Worm (Caenorhabditis elegans) whole organism, L2 larva: Measurements from ENCODE around the gene C17E7.9.
A peak's percentile ranks its signal among the peaks of the same experiment; 100 is the strongest.

Experiments used
- C34F6.9 ChIP-seq: fragments of 150-350 bp; optimal IDR thresholded peaks from 2 replicates; lab custom pipeline; 2014; ENCODE audit warnings: missing biosample characterization, missing genetic modification characterization
- F13H6.1 ChIP-seq: sonication (generic microtip); optimal IDR thresholded peaks from 2 replicates; lab custom pipeline; 2016; ENCODE audit warnings: missing genetic modification characterization, missing compliant biosample characterization
- R02D3.7 ChIP-seq: fragments of 150-350 bp; optimal IDR thresholded peaks from 2 replicates; lab custom pipeline; 2014; ENCODE audit warnings: missing biosample characterization, missing genetic modification characterization
- Y55F3AM.14 ChIP-seq: fragments of 200-800 bp; sonication (Bioruptor generic); optimal IDR thresholded peaks from 2 replicates; lab custom pipeline; 2018; ENCODE audit warnings: mild to moderate bottlenecking, missing genetic modification characterization, missing compliant biosample characterization
- ZK546.5 ChIP-seq: sonication (generic microtip); optimal IDR thresholded peaks from 2 replicates; lab custom pipeline; 2017; ENCODE audit warnings: missing biosample characterization, missing genetic modification characterization
- alr-1 ChIP-seq: fragments of 150-350 bp; optimal IDR thresholded peaks from 2 replicates; lab custom pipeline; 2014; ENCODE audit warnings: missing biosample characterization, missing genetic modification characterization
- aly-2 ChIP-seq: fragments of 150-350 bp; optimal IDR thresholded peaks from 2 replicates; lab custom pipeline; 2014; ENCODE audit warnings: missing biosample characterization, missing genetic modification characterization
- ama-1 ChIP-seq: fragments of 150-350 bp; optimal IDR thresholded peaks from 2 replicates; lab custom pipeline; 2018; ENCODE audit warnings: inconsistent platforms
- blmp-1 ChIP-seq: sonication (generic microtip); optimal IDR thresholded peaks from 2 replicates; lab custom pipeline; 2017; ENCODE audit warnings: missing genetic modification characterization, mild to moderate bottlenecking, missing compliant biosample characterization, antibody characterized with exemption, moderate library complexity; ENCODE audit not compliant: insufficient read depth
- ceh-16 ChIP-seq: fragments of 150-350 bp; optimal IDR thresholded peaks from 2 replicates; lab custom pipeline; 2014; ENCODE audit warnings: missing biosample characterization, missing genetic modification characterization
- ceh-82 ChIP-seq: fragments of 150-350 bp; optimal IDR thresholded peaks from 2 replicates; lab custom pipeline; 2014; ENCODE audit warnings: missing biosample characterization, missing genetic modification characterization
- crh-2 ChIP-seq: sonication (generic microtip); optimal IDR thresholded peaks from 2 replicates; lab custom pipeline; 2017; ENCODE audit warnings: missing biosample characterization, missing genetic modification characterization
- dmd-4 ChIP-seq: sonication (generic microtip); optimal IDR thresholded peaks from 2 replicates; lab custom pipeline; 2017; ENCODE audit warnings: missing biosample characterization, missing genetic modification characterization
- egl-27 ChIP-seq: sonication (generic microtip); optimal IDR thresholded peaks from 3 replicates; lab custom pipeline; 2017; ENCODE audit warnings: missing biosample characterization, missing genetic modification reagents, missing genetic modification characterization
- fos-1 ChIP-seq: fragments of 150-350 bp; optimal IDR thresholded peaks from 2 replicates; lab custom pipeline; 2014; ENCODE audit warnings: missing biosample characterization, missing genetic modification characterization
- gmeb-1 ChIP-seq: fragments of 150-350 bp; optimal IDR thresholded peaks from 2 replicates; lab custom pipeline; 2014; ENCODE audit warnings: missing biosample characterization, missing genetic modification characterization
- lin-13 ChIP-seq: fragments of 150-350 bp; optimal IDR thresholded peaks from 2 replicates; lab custom pipeline; 2014; ENCODE audit warnings: missing biosample characterization, missing genetic modification reagents, missing genetic modification characterization
- lin-39 ChIP-seq: fragments of 150-350 bp; optimal IDR thresholded peaks from 2 replicates; lab custom pipeline; 2014; ENCODE audit warnings: missing biosample characterization, missing genetic modification reagents, missing genetic modification characterization
- lsy-2 ChIP-seq, 2 experiments: fragments of 150-350 bp in 1 of 2; sonication (generic microtip) in 1 of 2; optimal IDR thresholded peaks; 2 replicates each; lab custom pipeline; 2014 to 2017; ENCODE audit warnings: missing biosample characterization in 2 of 2, missing genetic modification characterization in 2 of 2
- mab-5 ChIP-seq: fragments of 150-350 bp; optimal IDR thresholded peaks from 2 replicates; lab custom pipeline; 2014; ENCODE audit warnings: missing biosample characterization, missing genetic modification characterization
- mbf-1 ChIP-seq: sonication (generic microtip); optimal IDR thresholded peaks from 2 replicates; lab custom pipeline; 2017; ENCODE audit warnings: missing biosample characterization, missing genetic modification characterization
- mdl-1 ChIP-seq, 2 experiments: fragments of 150-350 bp in 1 of 2; sonication (generic microtip) in 1 of 2; optimal IDR thresholded peaks; 2 replicates each; lab custom pipeline; 2017; ENCODE audit warnings: missing biosample characterization in 2 of 2, missing genetic modification characterization in 2 of 2
- nhr-10 ChIP-seq: sonication (generic microtip); optimal IDR thresholded peaks from 2 replicates; lab custom pipeline; 2017; ENCODE audit warnings: missing biosample characterization, missing genetic modification characterization
- nhr-11 ChIP-seq: fragments of 150-350 bp; optimal IDR thresholded peaks from 2 replicates; lab custom pipeline; 2014; ENCODE audit warnings: missing biosample characterization, missing genetic modification characterization
- nhr-12 ChIP-seq: fragments of 150-350 bp; optimal IDR thresholded peaks from 2 replicates; lab custom pipeline; 2014; ENCODE audit warnings: missing biosample characterization, missing genetic modification characterization
- nhr-21 ChIP-seq: fragments of 150-350 bp; optimal IDR thresholded peaks from 2 replicates; lab custom pipeline; 2014; ENCODE audit warnings: missing biosample characterization, missing genetic modification characterization
- nhr-23 ChIP-seq: fragments of 150-350 bp; optimal IDR thresholded peaks from 2 replicates; lab custom pipeline; 2014; ENCODE audit warnings: missing biosample characterization, missing genetic modification reagents, missing genetic modification characterization
- nhr-237 ChIP-seq: fragments of 150-350 bp; optimal IDR thresholded peaks from 2 replicates; lab custom pipeline; 2014; ENCODE audit warnings: missing biosample characterization, missing genetic modification characterization
- nhr-6 ChIP-seq: fragments of 150-350 bp; optimal IDR thresholded peaks from 2 replicates; lab custom pipeline; 2014; ENCODE audit warnings: missing biosample characterization, missing genetic modification characterization
- nhr-77 ChIP-seq: fragments of 150-350 bp; optimal IDR thresholded peaks from 2 replicates; lab custom pipeline; 2014; ENCODE audit warnings: missing biosample characterization, missing genetic modification characterization
- peb-1 ChIP-seq: fragments of 150-350 bp; optimal IDR thresholded peaks from 2 replicates; lab custom pipeline; 2014; ENCODE audit warnings: missing biosample characterization, missing genetic modification characterization
- sem-4 ChIP-seq: fragments of 150-350 bp; optimal IDR thresholded peaks from 2 replicates; lab custom pipeline; 2014; ENCODE audit warnings: missing biosample characterization, missing genetic modification reagents, missing genetic modification characterization
- sma-3 ChIP-seq: sonication (generic microtip); optimal IDR thresholded peaks from 2 replicates; lab custom pipeline; 2016; ENCODE audit warnings: missing genetic modification reagents, missing genetic modification characterization, missing compliant biosample characterization
- sma-9 ChIP-seq, 2 experiments: fragments of 150-350 bp in 1 of 2; sonication (generic microtip) in 1 of 2; optimal IDR thresholded peaks; 2 replicates each; lab custom pipeline; 2014 to 2016; ENCODE audit warnings: missing genetic modification characterization in 2 of 2, mild to moderate bottlenecking in 1 of 2, missing biosample characterization in 1 of 2, missing compliant biosample characterization in 1 of 2, missing genetic modification reagents in 1 of 2, moderate library complexity in 1 of 2
- snpc-4 ChIP-seq: fragments of 150-350 bp; optimal IDR thresholded peaks from 2 replicates; lab custom pipeline; 2014; ENCODE audit warnings: missing biosample characterization, missing genetic modification characterization
- unc-39 ChIP-seq: fragments of 150-350 bp; optimal IDR thresholded peaks from 2 replicates; lab custom pipeline; 2014; ENCODE audit warnings: missing biosample characterization, missing genetic modification characterization
- unc-55 ChIP-seq: fragments of 150-350 bp; sonication (generic microtip); optimal IDR thresholded peaks from 3 replicates; lab custom pipeline; 2014; ENCODE audit warnings: missing biosample characterization, missing genetic modification reagents, missing genetic modification characterization
- zag-1 ChIP-seq: fragments of 150-350 bp; optimal IDR thresholded peaks from 2 replicates; lab custom pipeline; 2014; ENCODE audit warnings: missing biosample characterization, missing genetic modification characterization
- ztf-1 ChIP-seq: fragments of 200-800 bp; sonication (Bioruptor generic); conservative IDR thresholded peaks from 2 replicates; pipeline ENCODE4 v1.3.6; 2022; ENCODE audit warnings: missing genetic modification characterization, missing compliant biosample characterization
- ztf-4 ChIP-seq: fragments of 150-350 bp; optimal IDR thresholded peaks from 2 replicates; lab custom pipeline; 2014; ENCODE audit warnings: missing biosample characterization, missing genetic modification characterization

The C17E7.9 gene

DNA sequence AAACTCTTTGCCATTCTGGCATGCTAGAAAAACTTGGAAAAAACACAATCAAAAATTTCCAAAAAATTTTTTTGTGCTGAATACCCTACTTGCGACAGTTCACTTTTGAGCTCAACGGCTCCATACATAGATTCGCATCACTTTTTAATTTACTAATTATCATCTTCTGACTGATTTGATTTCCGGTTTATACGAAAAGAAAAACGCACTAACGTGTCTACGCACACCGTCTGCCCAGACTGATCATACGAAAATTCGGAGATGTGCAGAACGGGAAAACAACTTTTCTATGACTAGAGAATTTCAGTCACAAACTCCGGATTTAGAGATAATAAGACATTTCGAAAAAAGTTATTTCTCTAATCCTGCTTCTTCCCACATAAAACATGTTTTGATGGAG lies 6.1 kb downstream of the C17E7.9 start:
- TF ChIP-seq unc-55 (GFP tag; lab: Kevin White, UChicago) (no peak), R02D3.7 (tag; lab: Kevin White, UChicago) (no peak)

DNA sequence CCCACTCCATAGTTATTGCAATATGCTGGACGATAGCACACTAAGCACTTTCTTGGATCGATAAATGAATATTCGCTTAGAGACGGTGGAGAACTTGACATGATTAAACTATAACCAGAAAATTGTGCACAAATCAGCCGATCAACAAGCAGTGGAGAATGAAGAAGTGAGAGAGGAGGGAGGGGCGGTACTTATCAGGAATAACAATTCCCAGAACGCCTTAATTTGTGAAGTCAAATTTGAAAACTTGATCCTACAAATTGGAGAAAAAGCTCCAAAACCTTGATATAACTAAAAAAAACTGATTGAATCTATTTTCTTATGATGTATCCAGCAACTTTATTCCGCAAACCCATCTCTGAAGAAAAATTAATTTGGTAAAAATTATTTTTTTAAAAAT lies 12.4 kb downstream of the C17E7.9 start, which contains the start of gene nhr-159:
TSS of gene nhr-159 (minus strand) at position 101 of the 400 bp plus-strand sequence.
- TF ChIP-seq ceh-82 (tag; lab: Kevin White, UChicago) (no peak), ZK546.5 (tag; lab: Kevin White, UChicago) (no peak), nhr-11 (no peak), ceh-16 (tag; lab: Kevin White, UChicago) (no peak), mab-5 (no peak), sem-4 (tag; lab: Kevin White, UChicago) (no peak), crh-2 (tag; lab: Kevin White, UChicago) (no peak), alr-1 (tag; lab: Kevin White, UChicago) (no peak), C34F6.9 (tag; lab: Kevin White, UChicago) (no peak), unc-39 (tag; lab: Kevin White, UChicago) (no peak), F13H6.1 (tag; lab: Kevin White, UChicago) (no peak), nhr-6 (no peak), lsy-2 (tag; optimal IDR thresholded peaks at IDR 0.05; lab: Kevin White, UChicago) (no peak), ama-1 (lab: Kevin White, UChicago) (no peak), nhr-10 (no peak), egl-27 (no peak)

DNA sequence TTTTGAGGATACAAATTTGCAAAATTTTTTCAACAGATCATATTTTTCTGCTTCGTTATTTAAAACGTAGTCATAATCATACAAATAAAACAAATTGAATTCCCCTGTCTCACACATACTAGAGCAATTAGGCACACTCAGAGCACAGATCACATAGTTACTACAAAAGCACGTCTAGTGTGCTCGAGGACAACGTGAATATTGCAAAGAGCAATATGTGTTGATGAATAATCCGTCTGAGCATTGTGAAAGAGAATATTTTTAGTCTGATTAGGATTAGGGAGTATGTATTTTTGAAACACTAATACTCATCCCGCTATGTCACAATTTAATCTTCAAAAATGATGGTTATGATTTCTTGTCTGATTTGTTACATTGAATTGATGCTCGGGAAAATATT lies 13.4 kb downstream of the C17E7.9 start:
- TF ChIP-seq sem-4 (tag; lab: Kevin White, UChicago) (no peak), crh-2 (tag; lab: Kevin White, UChicago) (no peak), nhr-21 (tag; lab: Kevin White, UChicago) (peak; percentile 3), C34F6.9 (tag; lab: Kevin White, UChicago) (no peak), aly-2 (tag; lab: Kevin White, UChicago) (no peak), mbf-1 (no peak), ztf-4 (tag; lab: Kevin White, UChicago) (no peak)

DNA sequence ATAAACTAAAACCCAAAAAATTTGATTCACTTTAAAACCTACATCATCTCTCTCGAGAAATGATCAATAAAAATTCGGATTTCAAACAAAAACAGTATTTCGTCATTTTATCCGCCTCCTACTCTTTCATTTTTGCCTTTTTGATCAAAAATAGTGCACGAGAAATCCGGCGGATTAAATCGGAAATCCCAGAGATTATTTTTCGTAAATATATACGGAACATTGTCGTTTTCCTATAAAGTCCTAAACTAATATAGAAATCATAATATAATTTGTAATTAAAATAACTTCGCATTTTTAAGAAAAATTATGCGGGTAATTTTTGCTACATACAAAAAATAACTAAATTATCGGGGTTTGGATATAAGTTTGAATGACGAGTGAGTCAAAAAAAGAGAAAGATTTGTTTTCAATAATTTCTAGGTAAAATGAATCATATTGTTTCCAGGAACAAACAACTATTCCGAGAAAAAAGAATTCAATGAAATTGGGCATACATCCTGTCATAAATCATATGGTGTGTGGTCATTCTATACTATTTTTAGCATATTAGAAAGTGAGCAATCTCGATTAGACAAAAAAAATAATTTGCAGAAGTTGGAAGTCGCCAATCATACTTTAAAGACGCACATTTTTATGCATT lies 16.4 kb downstream of the C17E7.9 start, which contains the start of gene nhr-158:
TSS of gene nhr-158 (minus strand) at position 51 of the 643 bp plus-strand sequence.
- TF ChIP-seq egl-27, result no peak
- peak; percentile 35 for TF ChIP-seq ztf-4 (tag; lab: Kevin White, UChicago)
- peak; percentile 1 for TF ChIP-seq C34F6.9 (tag; lab: Kevin White, UChicago)
- peak in 1 of 2 experiments; percentile 42 for TF ChIP-seq lsy-2 (tag; optimal IDR thresholded peaks at IDR 0.05; lab: Kevin White, UChicago)
- TF ChIP-seq sma-9 (GFP tag; optimal IDR thresholded peaks at IDR 0.05; lab: Kevin White, UChicago), result peak; percentile 55
- TF ChIP-seq sma-9 (tag; optimal IDR thresholded peaks at IDR 0.05; lab: Kevin White, UChicago), result no peak
- no peak for TF ChIP-seq nhr-6
- peak; percentile 87 for TF ChIP-seq nhr-21 (tag; lab: Kevin White, UChicago)
- TF ChIP-seq dmd-4 (tag; lab: Kevin White, UChicago), result peak; percentile 54

DNA sequence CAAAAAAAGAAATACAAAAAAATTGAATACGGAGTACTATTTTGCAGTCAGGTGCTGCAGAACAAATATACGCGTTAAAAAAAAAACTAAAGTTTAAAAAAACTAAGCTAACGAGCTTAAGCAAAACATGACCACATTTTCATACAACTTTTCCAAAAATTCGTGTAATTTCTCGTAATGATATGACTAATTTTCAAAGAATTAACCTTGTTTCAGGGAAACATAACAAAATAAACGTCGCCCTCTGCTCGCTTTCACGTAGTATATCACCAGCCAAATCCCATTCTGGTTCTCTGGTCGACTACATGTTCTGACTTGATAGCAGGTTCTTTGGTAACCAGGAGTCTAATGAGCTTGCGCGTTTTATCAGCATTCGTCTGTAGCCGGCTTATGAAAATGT lies 20.3 kb downstream of the C17E7.9 start:
- TF ChIP-seq nhr-77 (no peak), unc-55 (GFP tag; lab: Kevin White, UChicago) (no peak), zag-1 (tag; lab: Kevin White, UChicago) (no peak), alr-1 (tag; lab: Kevin White, UChicago) (no peak), nhr-6 (peak; percentile 1), sma-3 (GFP tag; lab: Kevin White, UChicago) (no peak), nhr-12 (tag; lab: Kevin White, UChicago) (no peak), aly-2 (tag; lab: Kevin White, UChicago) (no peak), crh-2 (tag; lab: Kevin White, UChicago) (no peak), ama-1 (lab: Kevin White, UChicago) (no peak), ZK546.5 (tag; lab: Kevin White, UChicago) (no peak), peb-1 (no peak), dmd-4 (tag; lab: Kevin White, UChicago) (peak; percentile 62), F13H6.1 (tag; lab: Kevin White, UChicago) (no peak), mbf-1 (no peak), gmeb-1 (tag; lab: Kevin White, UChicago) (no peak), R02D3.7 (tag; lab: Kevin White, UChicago) (no peak), lin-13 (no peak), lin-39 (tag; lab: Kevin White, UChicago) (no peak), Y55F3AM.14 (no peak), mdl-1 (tag; optimal IDR thresholded peaks at IDR 0.05; lab: Kevin White, UChicago) (no peak), sem-4 (tag; lab: Kevin White, UChicago) (no peak), nhr-237 (tag; lab: Kevin White, UChicago) (no peak), C34F6.9 (tag; lab: Kevin White, UChicago) (no peak), lsy-2 (tag; optimal IDR thresholded peaks at IDR 0.05; lab: Kevin White, UChicago) (peak in 1 of 2 experiments; percentile 24), nhr-21 (tag; lab: Kevin White, UChicago) (peak; percentile 86), ceh-82 (tag; lab: Kevin White, UChicago) (no peak), ztf-1 (GFP tag; lab: Robert Waterston, UW) (no peak), fos-1 (tag; lab: Kevin White, UChicago) (no peak), ztf-4 (tag; lab: Kevin White, UChicago) (peak; percentile 59), blmp-1 (tag; lab: Kevin White, UChicago) (no peak), snpc-4 (no peak), nhr-23 (no peak)
